Worm (Caenorhabditis elegans): ENCODE measurements around the gene lact-8.

lact-8 gene

DNA sequence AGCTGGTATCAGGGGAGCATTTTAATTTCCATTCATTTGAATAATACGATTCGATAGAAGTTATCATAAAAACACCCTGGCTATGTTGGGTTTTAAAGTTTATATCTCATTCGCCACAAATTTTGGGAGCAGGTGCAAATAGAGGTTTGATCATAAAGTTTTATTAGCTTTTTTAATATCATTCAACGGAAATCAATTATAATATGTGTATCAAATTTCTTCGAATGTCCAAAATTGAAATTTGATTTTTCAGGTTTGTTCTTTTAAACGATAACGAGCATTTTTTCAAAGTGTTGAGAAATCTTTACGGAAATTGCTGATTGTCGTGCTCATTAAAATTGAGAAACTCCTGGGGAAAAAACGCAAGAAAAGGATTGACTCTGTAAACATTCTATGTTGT is 44.7 kb downstream of the lact-8 start, which contains the start of gene srh-74:
srh-74 (minus strand) TSS at position 101 of the 400 bp plus-strand sequence.
- TF ChIP-seq tbx-11 (GFP tag; IDR thresholded peaks at IDR 0.05) (no peak), ceh-36 (tag; optimal IDR thresholded peaks at IDR 0.05) (no peak), ama-1 (optimal IDR thresholded peaks at IDR 0.05) (no peak), scrt-1 (GFP tag; IDR thresholded peaks at IDR 0.05) (no peak), pes-1 (GFP tag; IDR thresholded peaks at IDR 0.05) (no peak), F13C5.2 (tag; optimal IDR thresholded peaks at IDR 0.05) (no peak), aly-1 (tag; optimal IDR thresholded peaks at IDR 0.05) (no peak), tra-4 (tag; optimal IDR thresholded peaks at IDR 0.05) (no peak), ets-7 (tag; optimal IDR thresholded peaks at IDR 0.05) (no peak), flt-1 (GFP tag; IDR thresholded peaks at IDR 0.05) (no peak), tbx-37 (GFP tag; conservative IDR thresholded peaks at IDR 0.05) (no peak)

- TF ChIP-seq ama-1 (optimal IDR thresholded peaks at IDR 0.05), result no peak
- no peak for TF ChIP-seq tbx-11 (GFP tag; IDR thresholded peaks at IDR 0.05)
- no peak for TF ChIP-seq flt-1 (GFP tag; IDR thresholded peaks at IDR 0.05)
- no peak for TF ChIP-seq hnd-1 (tag; optimal IDR thresholded peaks at IDR 0.05)
- TF ChIP-seq sea-1 (GFP tag; conservative IDR thresholded peaks at IDR 0.05), result no peak
- no peak for TF ChIP-seq ceh-36 (tag; optimal IDR thresholded peaks at IDR 0.05)
- TF ChIP-seq ceh-13 (GFP tag; optimal IDR thresholded peaks at IDR 0.05), result no peak
- no peak for TF ChIP-seq scrt-1 (GFP tag; IDR thresholded peaks at IDR 0.05)
- TF ChIP-seq tra-4 (tag; optimal IDR thresholded peaks at IDR 0.05), result no peak
- no peak for TF ChIP-seq ets-7 (tag; optimal IDR thresholded peaks at IDR 0.05)
- TF ChIP-seq pes-1 (GFP tag; IDR thresholded peaks at IDR 0.05), result no peak
- no peak for TF ChIP-seq F13C5.2 (tag; optimal IDR thresholded peaks at IDR 0.05)
Measured at ce11 chrV:11046730-11047129, 46.7 kb downstream of the lact-8 start, which contains the start of gene dhs-18. Gene dhs-18 (minus strand): TSS chrV:11046833.

- no peak for TF ChIP-seq tbx-37 (GFP tag; conservative IDR thresholded peaks at IDR 0.05)
- TF ChIP-seq ama-1 (optimal IDR thresholded peaks at IDR 0.05), result no peak
- no peak for TF ChIP-seq hnd-1 (tag; optimal IDR thresholded peaks at IDR 0.05)
- no peak for TF ChIP-seq scrt-1 (GFP tag; IDR thresholded peaks at IDR 0.05)
- TF ChIP-seq ceh-36 (tag; optimal IDR thresholded peaks at IDR 0.05), result no peak
- TF ChIP-seq flt-1 (GFP tag; IDR thresholded peaks at IDR 0.05), result no peak
- no peak for TF ChIP-seq aly-1 (tag; optimal IDR thresholded peaks at IDR 0.05)
- TF ChIP-seq F13C5.2 (tag; optimal IDR thresholded peaks at IDR 0.05), result no peak
- no peak for TF ChIP-seq tra-4 (tag; optimal IDR thresholded peaks at IDR 0.05)
- TF ChIP-seq ceh-13 (GFP tag; optimal IDR thresholded peaks at IDR 0.05), result no peak
- no peak for TF ChIP-seq pes-1 (GFP tag; IDR thresholded peaks at IDR 0.05)
- TF ChIP-seq hmg-4 (GFP tag; optimal IDR thresholded peaks at IDR 0.05), result no peak
- TF ChIP-seq hmbx-1 (tag; optimal IDR thresholded peaks at IDR 0.05), result no peak
Measured at ce11 chrV:11043767-11044166, 49.6 kb downstream of the lact-8 start, which contains the start of gene C45B11.6. Gene C45B11.6 (plus strand): TSS chrV:11044067.

DNA sequence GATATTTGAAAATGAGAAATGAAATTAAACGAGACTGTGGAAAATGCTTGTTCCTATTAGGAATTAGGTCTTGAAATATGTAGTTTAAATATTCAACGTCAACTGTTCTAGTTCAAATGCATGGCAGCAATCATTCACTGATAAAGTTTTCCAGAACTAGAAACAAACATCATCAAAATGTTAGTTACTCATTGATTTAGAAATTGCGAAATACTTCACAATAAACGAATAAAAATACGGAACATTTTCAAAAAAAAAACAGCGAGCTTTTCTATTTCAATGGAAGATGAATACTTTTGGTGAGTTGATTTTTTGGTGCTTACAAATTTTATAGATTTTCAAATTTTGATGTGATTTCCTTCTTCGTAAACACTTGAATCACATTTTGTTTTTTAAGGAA is 50.9 kb downstream of the lact-8 start, which contains the start of gene C45B11.2:
C45B11.2 (plus strand) TSS at position 173 of the 400 bp plus-strand sequence.
- no peak for TF ChIP-seq flt-1 (GFP tag; IDR thresholded peaks at IDR 0.05)
- TF ChIP-seq ama-1 (optimal IDR thresholded peaks at IDR 0.05), result no peak
- TF ChIP-seq B0310.2 (tag; optimal IDR thresholded peaks at IDR 0.05), result no peak
- TF ChIP-seq hmg-4 (GFP tag; optimal IDR thresholded peaks at IDR 0.05), result no peak
- no peak for TF ChIP-seq tra-4 (tag; optimal IDR thresholded peaks at IDR 0.05)
- no peak for TF ChIP-seq F13C5.2 (tag; optimal IDR thresholded peaks at IDR 0.05)
- no peak for TF ChIP-seq hnd-1 (tag; optimal IDR thresholded peaks at IDR 0.05)
- no peak for TF ChIP-seq tbx-11 (GFP tag; IDR thresholded peaks at IDR 0.05)

- no peak for TF ChIP-seq ceh-13 (GFP tag; optimal IDR thresholded peaks at IDR 0.05)
- no peak for TF ChIP-seq flt-1 (GFP tag; IDR thresholded peaks at IDR 0.05)
- no peak for TF ChIP-seq pes-1 (GFP tag; IDR thresholded peaks at IDR 0.05)
- no peak for TF ChIP-seq F13C5.2 (tag; optimal IDR thresholded peaks at IDR 0.05)
- no peak for TF ChIP-seq hnd-1 (tag; optimal IDR thresholded peaks at IDR 0.05)
- TF ChIP-seq sea-1 (GFP tag; conservative IDR thresholded peaks at IDR 0.05), result no peak
- no peak for TF ChIP-seq B0310.2 (tag; optimal IDR thresholded peaks at IDR 0.05)
- TF ChIP-seq hmg-4 (GFP tag; optimal IDR thresholded peaks at IDR 0.05), result no peak
- no peak for TF ChIP-seq ama-1 (optimal IDR thresholded peaks at IDR 0.05)
- no peak for TF ChIP-seq tra-4 (tag; optimal IDR thresholded peaks at IDR 0.05)
- TF ChIP-seq aly-1 (tag; optimal IDR thresholded peaks at IDR 0.05), result no peak
- no peak for TF ChIP-seq scrt-1 (GFP tag; IDR thresholded peaks at IDR 0.05)
- TF ChIP-seq ets-7 (tag; optimal IDR thresholded peaks at IDR 0.05), result no peak
- no peak for TF ChIP-seq hmbx-1 (tag; optimal IDR thresholded peaks at IDR 0.05)
- TF ChIP-seq tbx-37 (GFP tag; conservative IDR thresholded peaks at IDR 0.05), result no peak
Measured at ce11 chrV:11041499-11041898, 51.9 kb downstream of the lact-8 start, which contains the start of gene C45B11.5. Gene C45B11.5 (plus strand): TSS chrV:11041799.

Measured in whole organism, early embryonic.